Worm (Caenorhabditis elegans): Measurements from ENCODE around the gene fbxb-85.
A peak's percentile ranks its signal among the peaks of the same experiment; 100 is the strongest.

fbxb-85 gene

ce11 chrIII:10856830-10857229, 8.1 kb upstream of the fbxb-85 start (continued):
- peak; percentile 48 for TF ChIP-seq unc-130 (GFP tag; optimal IDR thresholded peaks at IDR 0.05)
- no peak for TF ChIP-seq hlh-26 (GFP tag; conservative IDR thresholded peaks at IDR 0.05)
- no peak for TF ChIP-seq B0336.3 (GFP tag; IDR thresholded peaks at IDR 0.05)
- no peak for TF ChIP-seq unc-62 (GFP tag; optimal IDR thresholded peaks at IDR 0.05)
- peak; percentile 77 for TF ChIP-seq akir-1 (GFP tag; optimal IDR thresholded peaks at IDR 0.05)
- no peak for TF ChIP-seq atf-7 (tag; optimal IDR thresholded peaks at IDR 0.05)
- TF ChIP-seq hrde-1 (tag; optimal IDR thresholded peaks at IDR 0.05; ENCODE audit: borderline replicate concordance), result no peak
- no peak for TF ChIP-seq madf-6 (GFP tag; IDR thresholded peaks at IDR 0.05)
- TF ChIP-seq zim-3 (tag; optimal IDR thresholded peaks at IDR 0.05), result no peak
- peak; percentile 87 for TF ChIP-seq ceh-100 (GFP tag; IDR thresholded peaks at IDR 0.05)
- no peak for TF ChIP-seq ztf-25 (GFP tag; IDR thresholded peaks at IDR 0.05)
- no peak for TF ChIP-seq madf-10 (tag; optimal IDR thresholded peaks at IDR 0.05)
- TF ChIP-seq ceh-27 (GFP tag; optimal IDR thresholded peaks at IDR 0.05), result peak; percentile 63
- TF ChIP-seq lin-40 (tag; optimal IDR thresholded peaks at IDR 0.05), result no peak
- no peak for TF ChIP-seq F57C9.4 (tag; optimal IDR thresholded peaks at IDR 0.05)
- no peak for TF ChIP-seq ZK185.1 (tag; optimal IDR thresholded peaks at IDR 0.05; ENCODE audit: poor library complexity, severe bottlenecking)
- no peak for TF ChIP-seq hmg-1.2 (GFP tag; IDR thresholded peaks at IDR 0.05)
- TF ChIP-seq let-607 (tag; optimal IDR thresholded peaks at IDR 0.05), result no peak
- TF ChIP-seq aptf-3 (GFP tag; IDR thresholded peaks at IDR 0.05), result no peak
- no peak for TF ChIP-seq Y95B8A.8 (GFP tag; IDR thresholded peaks at IDR 0.05)
- no peak for TF ChIP-seq F37B4.10 (GFP tag; IDR thresholded peaks at IDR 0.05)
- TF ChIP-seq ets-4 (GFP tag; optimal IDR thresholded peaks at IDR 0.05), result no peak
- no peak for TF ChIP-seq repo-1 (tag; optimal IDR thresholded peaks at IDR 0.05)
- TF ChIP-seq pbrm-1 (GFP tag; IDR thresholded peaks at IDR 0.05), result no peak
- TF ChIP-seq Y79H2A.3 (GFP tag; conservative IDR thresholded peaks at IDR 0.05), result no peak
- TF ChIP-seq rcor-1 (GFP tag; IDR thresholded peaks at IDR 0.05), result no peak
- no peak for TF ChIP-seq lsl-1 (GFP tag; optimal IDR thresholded peaks at IDR 0.05)
- TF ChIP-seq hsf-1 (GFP tag; IDR thresholded peaks at IDR 0.05), result no peak
- no peak for TF ChIP-seq C17E4.6 (GFP tag; IDR thresholded peaks at IDR 0.05)
- TF ChIP-seq ama-1 (optimal IDR thresholded peaks at IDR 0.05), result no peak
- TF ChIP-seq ama-1 (GFP tag; optimal IDR thresholded peaks at IDR 0.05), result no peak
- no peak for TF ChIP-seq lin-26 (GFP tag; IDR thresholded peaks at IDR 0.05)
- peak; percentile 56; the same call in 1 of the 2 replicates for TF ChIP-seq bed-2 (GFP tag; IDR thresholded peaks at IDR 0.05)
- no peak for TF ChIP-seq nfya-1 (tag; optimal IDR thresholded peaks at IDR 0.05; ENCODE audit: borderline replicate concordance, insufficient read depth)
- TF ChIP-seq Y56A3A.18 (GFP tag; IDR thresholded peaks at IDR 0.05), result no peak
- no peak for TF ChIP-seq tbx-9 (tag; optimal IDR thresholded peaks at IDR 0.05; ENCODE audit: borderline replicate concordance)
- TF ChIP-seq ceh-40 (GFP tag; IDR thresholded peaks at IDR 0.05), result no peak
- no peak for TF ChIP-seq die-1 (tag; optimal IDR thresholded peaks at IDR 0.05)
- TF ChIP-seq tlf-1 (GFP tag; optimal IDR thresholded peaks at IDR 0.05), result no peak
- TF ChIP-seq chd-7 (tag; optimal IDR thresholded peaks at IDR 0.05), result no peak

- TF ChIP-seq attf-5 (GFP tag; optimal IDR thresholded peaks at IDR 0.05), result no peak
- no peak for TF ChIP-seq madf-8 (GFP tag; conservative IDR thresholded peaks at IDR 0.05)
- no peak for TF ChIP-seq sea-2 (GFP tag; IDR thresholded peaks at IDR 0.05)
- TF ChIP-seq mcd-1 (GFP tag; IDR thresholded peaks at IDR 0.05), result no peak
- TF ChIP-seq fkh-3 (tag; optimal IDR thresholded peaks at IDR 0.05), result no peak
- no peak for TF ChIP-seq attf-6 (GFP tag; IDR thresholded peaks at IDR 0.05)
- no peak for TF ChIP-seq hlh-12 (tag; optimal IDR thresholded peaks at IDR 0.05)
- TF ChIP-seq lin-35 (GFP tag; optimal IDR thresholded peaks at IDR 0.05), result no peak
- TF ChIP-seq F23B12.7 (tag; optimal IDR thresholded peaks at IDR 0.05; ENCODE audit: insufficient read depth), result no peak
- TF ChIP-seq lag-1 (GFP tag; IDR thresholded peaks at IDR 0.05), result no peak
- no peak for TF ChIP-seq B0261.1 (tag; optimal IDR thresholded peaks at IDR 0.05)
Observed at ce11 chrIII:10855398-10855880, 6.7 kb upstream of the fbxb-85 start, which contains the start of gene Y39A1C.1. TSS of gene Y39A1C.1 (plus strand) at chrIII:10855448.

All from whole organism, young adult.